Fruit fly (Drosophila melanogaster): ENCODE measurements around the gene mRpL11.

Gene mRpL11

dm6 chr3R:14481569-14481968 is 30.1 kb upstream of the mRpL11 start, which contains the start of gene cv-c (continued):
- no peak for TF ChIP-seq CG7368 (GFP tag; optimal IDR thresholded peaks at IDR 0.05)
- TF ChIP-seq CG4318 (GFP tag; optimal IDR thresholded peaks at IDR 0.05), result no peak
- no peak for TF ChIP-seq Sox15 (GFP tag; optimal IDR thresholded peaks at IDR 0.05)
- TF ChIP-seq lz (GFP tag; optimal IDR thresholded peaks at IDR 0.05), result no peak
- TF ChIP-seq salr (GFP tag; optimal IDR thresholded peaks at IDR 0.05), result no peak
- no peak for TF ChIP-seq Ets96B (tag; optimal IDR thresholded peaks at IDR 0.05)
- TF ChIP-seq fd59A (GFP tag; optimal IDR thresholded peaks at IDR 0.05), result no peak
- no peak for TF ChIP-seq CG16779 (tag; optimal IDR thresholded peaks at IDR 0.05)
- no peak for TF ChIP-seq CG6808 (GFP tag; optimal IDR thresholded peaks at IDR 0.05)
- TF ChIP-seq net (GFP tag; optimal IDR thresholded peaks at IDR 0.05), result peak; percentile 13
- peak; percentile 31 for TF ChIP-seq Sox14 (GFP tag; optimal IDR thresholded peaks at IDR 0.05)
- peak; percentile 35 for TF ChIP-seq CG3919 (GFP tag; optimal IDR thresholded peaks at IDR 0.05)
- TF ChIP-seq CG3032 (tag; optimal IDR thresholded peaks at IDR 0.05), result no peak
- no peak for TF ChIP-seq OdsH (GFP tag; optimal IDR thresholded peaks at IDR 0.05)
- TF ChIP-seq Eip78C (GFP tag), result peak; percentile 76
- TF ChIP-seq CG11902 (GFP tag; optimal IDR thresholded peaks at IDR 0.05), result no peak
- no peak for TF ChIP-seq CG15336 (GFP tag; IDR thresholded peaks at IDR 0.05)
- no peak for TF ChIP-seq cyc (GFP tag; optimal IDR thresholded peaks at IDR 0.05)
- TF ChIP-seq CG8119 (GFP tag; IDR thresholded peaks at IDR 0.05), result no peak
- no peak for TF ChIP-seq Blimp-1 (GFP tag; optimal IDR thresholded peaks at IDR 0.05)
- no peak for TF ChIP-seq CG11294 (GFP tag; IDR thresholded peaks at IDR 0.05)
- no peak for TF ChIP-seq Gug (GFP tag; IDR thresholded peaks at IDR 0.05)
- no peak for TF ChIP-seq CG32006 (GFP tag; optimal IDR thresholded peaks at IDR 0.05)
- TF ChIP-seq Lpt (GFP tag; optimal IDR thresholded peaks at IDR 0.05), result no peak
- no peak for TF ChIP-seq dac (GFP tag; optimal IDR thresholded peaks at IDR 0.05)
- TF ChIP-seq CG6163 (GFP tag; IDR thresholded peaks at IDR 0.05), result 0 out of 3 replicates have a peak, but pooled peaks have one; percentile 13
- TF ChIP-seq dsx (GFP tag; optimal IDR thresholded peaks at IDR 0.05; ENCODE audit: poor library complexity, severe bottlenecking), result peak; percentile 24
- TF ChIP-seq CG8319 (GFP tag; optimal IDR thresholded peaks at IDR 0.05), result no peak
- TF ChIP-seq Eip93F (GFP tag; optimal IDR thresholded peaks at IDR 0.05), result peak; percentile 0
- TF ChIP-seq CG11762 (GFP tag; optimal IDR thresholded peaks at IDR 0.05; ENCODE audit: insufficient read depth), result no peak
- no peak for TF ChIP-seq Sox102F (GFP tag; optimal IDR thresholded peaks at IDR 0.05)
- TF ChIP-seq CG31627 (GFP tag; optimal IDR thresholded peaks at IDR 0.05), result no peak
- TF ChIP-seq Met (GFP tag; optimal IDR thresholded peaks at IDR 0.05), result no peak
- no peak for TF ChIP-seq Smox (GFP tag; optimal IDR thresholded peaks at IDR 0.05)
- no peak for TF ChIP-seq Hr38 (GFP tag; optimal IDR thresholded peaks at IDR 0.05)
- TF ChIP-seq esn (GFP tag; optimal IDR thresholded peaks at IDR 0.05), result no peak
- no peak for TF ChIP-seq CG8632 (GFP tag; optimal IDR thresholded peaks at IDR 0.05)

DNA sequence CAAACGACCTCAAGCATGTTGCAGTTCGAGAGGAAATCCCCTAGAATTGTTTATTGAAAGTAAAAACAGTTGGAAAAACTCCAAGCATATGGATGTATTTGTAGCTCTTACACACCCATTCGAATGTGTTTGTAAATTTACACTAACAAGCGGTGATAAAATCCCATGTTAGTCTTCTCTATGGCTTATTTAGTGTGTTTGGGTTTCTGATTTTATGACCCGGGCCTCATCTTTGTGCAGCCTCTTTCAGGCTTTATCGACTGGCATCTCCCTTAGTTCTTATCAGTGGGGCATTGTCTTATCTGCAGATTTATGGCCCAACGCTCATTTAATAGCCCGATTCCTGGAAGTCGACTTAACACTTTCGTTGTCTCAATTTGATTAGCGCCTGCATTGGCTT is 29.7 kb upstream of the mRpL11 start:
- TF ChIP-seq fkh (GFP tag; optimal IDR thresholded peaks at IDR 0.05) (no peak), CG31627 (GFP tag; optimal IDR thresholded peaks at IDR 0.05) (no peak), Lpt (GFP tag; optimal IDR thresholded peaks at IDR 0.05) (no peak), Eip75B (GFP tag; optimal IDR thresholded peaks at IDR 0.05) (no peak), CG15336 (GFP tag; IDR thresholded peaks at IDR 0.05) (no peak), ss (GFP tag; optimal IDR thresholded peaks at IDR 0.05) (no peak), acj6 (GFP tag; optimal IDR thresholded peaks at IDR 0.05) (no peak), CG3032 (tag; optimal IDR thresholded peaks at IDR 0.05) (no peak), Sox15 (GFP tag; optimal IDR thresholded peaks at IDR 0.05) (no peak)

Data from whole organism, prepupa.